Worm (Caenorhabditis elegans): ENCODE results near the gene cpg-1.
"Not testable (repeated sequence)": the region's sequence is repeated elsewhere in the genome, so short reads cannot be mapped to it uniquely, and the experiment has no call there.

- not testable (repeated sequence) for TF ChIP-seq B0310.2 (tag; optimal IDR thresholded peaks at IDR 0.05); tra-4 (tag; optimal IDR thresholded peaks at IDR 0.05); tbx-11 (GFP tag; IDR thresholded peaks at IDR 0.05); scrt-1 (GFP tag; IDR thresholded peaks at IDR 0.05); ama-1 (optimal IDR thresholded peaks at IDR 0.05); ceh-13 (GFP tag; optimal IDR thresholded peaks at IDR 0.05); flt-1 (GFP tag; IDR thresholded peaks at IDR 0.05)
These were observed 4.8 kb upstream of the cpg-1 start for ce11 chrIII:4484373-4484772.

Measured in whole organism, early embryonic.